Fruit fly (Drosophila melanogaster) whole organism, embryonic: ENCODE results near the gene CG32971.

Experiments
- Abd-B ChIP-seq: fragments of 200-800 bp; sonication (Bioruptor generic); optimal IDR thresholded peaks from 2 replicates; lab custom pipeline; 2018; ENCODE audit warnings: missing biosample characterization, mild to moderate bottlenecking, missing genetic modification characterization, moderate library complexity
- BEAF-32 ChIP-seq: fragments of 200-800 bp; sonication (Bioruptor generic); optimal IDR thresholded peaks from 3 replicates; lab custom pipeline; 2017; ENCODE audit warnings: missing biosample characterization, missing genetic modification characterization, mild to moderate bottlenecking, moderate library complexity, missing genetic modification reagents
- C15 ChIP-seq: fragments of 200-800 bp; sonication (Bioruptor generic); IDR thresholded peaks from 3 replicates; pipeline ENCODE4 v1.3.6; 2022; ENCODE audit warnings: missing biosample characterization, missing genetic modification characterization
- CG10147 ChIP-seq: fragments of 200-800 bp; sonication (Bioruptor generic); optimal IDR thresholded peaks from 2 replicates; lab custom pipeline; 2019; ENCODE audit warnings: missing biosample characterization, mild to moderate bottlenecking, missing genetic modification characterization, moderate library complexity
- CG10366 ChIP-seq: fragments of 200-800 bp; sonication (Bioruptor generic); IDR thresholded peaks from 2 replicates; pipeline ENCODE4 v1.3.6; 2022; ENCODE audit warnings: missing biosample characterization, missing genetic modification characterization
- CG11247 ChIP-seq: fragments of 200-800 bp; sonication (Bioruptor generic); IDR thresholded peaks from 2 replicates; pipeline ENCODE4 v1.3.6; 2022; ENCODE audit warnings: missing biosample characterization, missing genetic modification characterization
- CG11504 ChIP-seq: fragments of 200-800 bp; sonication (Bioruptor generic); optimal IDR thresholded peaks from 3 replicates; lab custom pipeline; 2019; ENCODE audit warnings: missing biosample characterization, mild to moderate bottlenecking, missing genetic modification characterization, moderate library complexity
- CG12391 ChIP-seq: fragments of 200-800 bp; sonication (Bioruptor generic); optimal IDR thresholded peaks from 3 replicates; lab custom pipeline; 2018; ENCODE audit warnings: missing biosample characterization, mild to moderate bottlenecking, missing genetic modification characterization, moderate library complexity
- CG13296 ChIP-seq: fragments of 200-800 bp; sonication (Bioruptor generic); optimal IDR thresholded peaks from 3 replicates; lab custom pipeline; 2018; ENCODE audit warnings: missing biosample characterization, mild to moderate bottlenecking, missing genetic modification characterization
- CG14050 ChIP-seq: fragments of 200-800 bp; sonication (Bioruptor generic); IDR thresholded peaks from 3 replicates; pipeline ENCODE4 v1.3.6; 2022; ENCODE audit warnings: missing biosample characterization, missing genetic modification characterization
- CG14710 ChIP-seq: fragments of 200-800 bp; sonication (Bioruptor generic); optimal IDR thresholded peaks from 3 replicates; lab custom pipeline; 2019; ENCODE audit warnings: missing biosample characterization, mild to moderate bottlenecking, missing genetic modification characterization, moderate library complexity
- CG17328 ChIP-seq: fragments of 200-800 bp; sonication (Bioruptor generic); IDR thresholded peaks from 2 replicates; pipeline ENCODE4 v1.3.6; 2022; ENCODE audit warnings: missing biosample characterization, missing genetic modification characterization
- CG17361 ChIP-seq: fragments of 200-800 bp; sonication (Bioruptor generic); IDR thresholded peaks from 3 replicates; pipeline ENCODE4 v1.3.6; 2022; ENCODE audit warnings: missing biosample characterization, missing genetic modification characterization
- CG17612 ChIP-seq: fragments of 200-800 bp; sonication (Bioruptor generic); IDR thresholded peaks from 2 replicates; pipeline ENCODE4 v1.3.6; 2022; ENCODE audit warnings: missing biosample characterization, missing genetic modification characterization
- CG18599 ChIP-seq: fragments of 200-800 bp; sonication (Bioruptor generic); optimal IDR thresholded peaks from 3 replicates; lab custom pipeline; 2017; ENCODE audit warnings: missing biosample characterization, missing genetic modification characterization, mild to moderate bottlenecking, moderate library complexity, missing genetic modification reagents
- CG30403 ChIP-seq: fragments of 200-800 bp; sonication (Bioruptor generic); optimal IDR thresholded peaks from 3 replicates; lab custom pipeline; 2016; ENCODE audit warnings: missing biosample characterization, missing genetic modification characterization
- CG31224 ChIP-seq: fragments of 200-800 bp; sonication (Bioruptor generic); IDR thresholded peaks from 2 replicates; pipeline ENCODE4 v1.3.6; 2022; ENCODE audit warnings: missing biosample characterization, missing genetic modification characterization
- CG3281 ChIP-seq: fragments of 200-800 bp; sonication (Bioruptor generic); optimal IDR thresholded peaks from 3 replicates; lab custom pipeline; 2017; ENCODE audit warnings: missing biosample characterization, mild to moderate bottlenecking, missing genetic modification characterization
- CG8388 ChIP-seq: fragments of 200-800 bp; sonication (Bioruptor generic); optimal IDR thresholded peaks from 2 replicates; lab custom pipeline; 2019; ENCODE audit warnings: missing biosample characterization, mild to moderate bottlenecking, missing genetic modification characterization, moderate library complexity
- Eip74EF ChIP-seq, 2 experiments: fragments of 200-800 bp in 1 of 2; fragments of >200 bp in 1 of 2; sonication (Bioruptor generic) in 1 of 2; optimal IDR thresholded peaks; 2 replicates each; lab custom pipeline; 2017 to 2019; ENCODE audit warnings: missing biosample characterization in 2 of 2, missing genetic modification characterization in 2 of 2, mild to moderate bottlenecking in 1 of 2, moderate library complexity in 1 of 2
- HmgD ChIP-seq: fragments of 200-800 bp; sonication (Bioruptor generic); optimal IDR thresholded peaks from 3 replicates; lab custom pipeline; 2016; ENCODE audit warnings: missing biosample characterization, missing genetic modification characterization
- Lim3 ChIP-seq: fragments of 200-800 bp; sonication (Bioruptor generic); IDR thresholded peaks from 2 replicates; pipeline ENCODE4 v1.3.6; 2022; ENCODE audit warnings: missing biosample characterization, missing genetic modification characterization
- Neu2 ChIP-seq: fragments of 200-800 bp; sonication (Bioruptor generic); optimal IDR thresholded peaks from 3 replicates; lab custom pipeline; 2016; ENCODE audit warnings: missing biosample characterization, missing genetic modification characterization, borderline replicate concordance
- NfI ChIP-seq: fragments of 200-800 bp; sonication (Bioruptor generic); optimal IDR thresholded peaks from 3 replicates; lab custom pipeline; 2018; ENCODE audit warnings: missing biosample characterization, mild to moderate bottlenecking, missing genetic modification characterization, moderate library complexity
- Oli ChIP-seq: fragments of 200-800 bp; sonication (Bioruptor generic); optimal IDR thresholded peaks from 2 replicates; lab custom pipeline; 2018; ENCODE audit warnings: missing biosample characterization, mild to moderate bottlenecking, missing genetic modification characterization, moderate library complexity
- Side ChIP-seq: fragments of 200-800 bp; sonication (Bioruptor generic); optimal IDR thresholded peaks from 2 replicates; lab custom pipeline; 2016; ENCODE audit warnings: missing biosample characterization, missing genetic modification characterization
- Sox100B ChIP-seq: fragments of 200-800 bp; sonication (Bioruptor generic); optimal IDR thresholded peaks from 3 replicates; lab custom pipeline; 2018; ENCODE audit warnings: missing biosample characterization, mild to moderate bottlenecking, missing genetic modification characterization
- Sox102F ChIP-seq: fragments of 200-800 bp; sonication (Bioruptor generic); optimal IDR thresholded peaks from 2 replicates; lab custom pipeline; 2018; ENCODE audit warnings: missing biosample characterization, mild to moderate bottlenecking, missing genetic modification characterization, moderate library complexity
- Spps ChIP-seq: fragments of 200-800 bp; sonication (Bioruptor generic); optimal IDR thresholded peaks from 2 replicates; lab custom pipeline; 2018; ENCODE audit warnings: missing biosample characterization, mild to moderate bottlenecking, missing genetic modification characterization
- Ssrp ChIP-seq: fragments of 200-800 bp; sonication (Bioruptor generic); optimal IDR thresholded peaks from 2 replicates; lab custom pipeline; 2018; ENCODE audit warnings: missing biosample characterization, mild to moderate bottlenecking, missing genetic modification characterization, moderate library complexity
- amos ChIP-seq: fragments of 200-800 bp; sonication (Bioruptor generic); IDR thresholded peaks from 2 replicates; pipeline ENCODE4 v1.3.6; 2022; ENCODE audit warnings: missing biosample characterization, missing genetic modification characterization; ENCODE audit not compliant: partially characterized antibody
- bowl ChIP-seq: fragments of 200-800 bp; sonication (Bioruptor generic); IDR thresholded peaks from 2 replicates; pipeline ENCODE4 v1.3.6; 2022; ENCODE audit warnings: missing biosample characterization, missing genetic modification characterization
- dysf ChIP-seq: fragments of 200-800 bp; sonication (Bioruptor generic); IDR thresholded peaks from 3 replicates; pipeline ENCODE4 v1.3.6; 2022; ENCODE audit warnings: missing biosample characterization, missing genetic modification characterization
- esg ChIP-seq: fragments of 200-800 bp; sonication (Bioruptor generic); conservative IDR thresholded peaks from 2 replicates; pipeline ENCODE4 v1.3.6; 2022; ENCODE audit warnings: missing biosample characterization, missing genetic modification characterization
- fd102C ChIP-seq: fragments of 200-800 bp; sonication (Bioruptor generic); optimal IDR thresholded peaks from 2 replicates; lab custom pipeline; 2018; ENCODE audit warnings: missing biosample characterization, mild to moderate bottlenecking, missing genetic modification characterization, moderate library complexity
- fd96Cb ChIP-seq: fragments of 200-800 bp; sonication (Bioruptor generic); optimal IDR thresholded peaks from 2 replicates; lab custom pipeline; 2018; ENCODE audit warnings: missing biosample characterization, mild to moderate bottlenecking, missing genetic modification characterization, moderate library complexity
- gcm ChIP-seq: fragments of 200-800 bp; sonication (Bioruptor generic); optimal IDR thresholded peaks from 2 replicates; lab custom pipeline; 2019; ENCODE audit warnings: missing biosample characterization, mild to moderate bottlenecking, missing genetic modification characterization, moderate library complexity
- lola ChIP-seq, 3 experiments: fragments of >200 bp in 2 of 3; fragments of 200-800 bp in 1 of 3; sonication (Bioruptor generic) in 1 of 3; optimal IDR thresholded peaks; 2 replicates each; lab custom pipeline; 2017 to 2019; ENCODE audit warnings: missing biosample characterization in 3 of 3, missing genetic modification characterization in 3 of 3, mild to moderate bottlenecking in 1 of 3, moderate library complexity in 1 of 3
- nerfin-1 ChIP-seq: fragments of 200-800 bp; sonication (Bioruptor generic); optimal IDR thresholded peaks from 3 replicates; lab custom pipeline; 2019; ENCODE audit warnings: missing biosample characterization, mild to moderate bottlenecking, missing genetic modification characterization, moderate library complexity
- org-1 ChIP-seq: fragments of 200-800 bp; sonication (Bioruptor generic); optimal IDR thresholded peaks from 2 replicates; lab custom pipeline; 2017; ENCODE audit warnings: missing biosample characterization, missing genetic modification characterization
- pfk ChIP-seq: fragments of 200-800 bp; sonication (Bioruptor generic); optimal IDR thresholded peaks from 2 replicates; lab custom pipeline; 2018; ENCODE audit warnings: missing biosample characterization, mild to moderate bottlenecking, missing genetic modification characterization, moderate library complexity
- row ChIP-seq: fragments of 200-800 bp; sonication (Bioruptor generic); IDR thresholded peaks from 3 replicates; pipeline ENCODE4 v1.3.6; 2022; ENCODE audit warnings: missing biosample characterization, missing genetic modification characterization
- sd ChIP-seq: fragments of 200-800 bp; sonication (Bioruptor generic); optimal IDR thresholded peaks from 3 replicates; lab custom pipeline; 2018; ENCODE audit warnings: missing biosample characterization, mild to moderate bottlenecking, missing genetic modification characterization, moderate library complexity
- sim ChIP-seq: fragments of 200-800 bp; sonication (Bioruptor generic); IDR thresholded peaks from 2 replicates; pipeline ENCODE4 v1.3.6; 2022; ENCODE audit warnings: missing biosample characterization, missing genetic modification characterization
- sug ChIP-seq: fragments of 200-800 bp; optimal IDR thresholded peaks from 2 replicates; lab custom pipeline; 2019; ENCODE audit warnings: missing biosample characterization, mild to moderate bottlenecking, missing genetic modification characterization, moderate library complexity
- trem ChIP-seq: fragments of 200-800 bp; optimal IDR thresholded peaks from 3 replicates; lab custom pipeline; 2019; ENCODE audit warnings: missing biosample characterization, mild to moderate bottlenecking, missing genetic modification characterization, moderate library complexity
- ttk ChIP-seq: fragments of 200-800 bp; sonication (Bioruptor generic); IDR thresholded peaks from 2 replicates; pipeline ENCODE4 v2.1.2; 2022; ENCODE audit warnings: missing biosample characterization, missing genetic modification characterization
- wek ChIP-seq: fragments of 200-800 bp; sonication (Bioruptor generic); optimal IDR thresholded peaks from 3 replicates; lab custom pipeline; 2018; ENCODE audit warnings: missing biosample characterization, mild to moderate bottlenecking, missing genetic modification characterization, moderate library complexity

The CG32971 gene

DNA sequence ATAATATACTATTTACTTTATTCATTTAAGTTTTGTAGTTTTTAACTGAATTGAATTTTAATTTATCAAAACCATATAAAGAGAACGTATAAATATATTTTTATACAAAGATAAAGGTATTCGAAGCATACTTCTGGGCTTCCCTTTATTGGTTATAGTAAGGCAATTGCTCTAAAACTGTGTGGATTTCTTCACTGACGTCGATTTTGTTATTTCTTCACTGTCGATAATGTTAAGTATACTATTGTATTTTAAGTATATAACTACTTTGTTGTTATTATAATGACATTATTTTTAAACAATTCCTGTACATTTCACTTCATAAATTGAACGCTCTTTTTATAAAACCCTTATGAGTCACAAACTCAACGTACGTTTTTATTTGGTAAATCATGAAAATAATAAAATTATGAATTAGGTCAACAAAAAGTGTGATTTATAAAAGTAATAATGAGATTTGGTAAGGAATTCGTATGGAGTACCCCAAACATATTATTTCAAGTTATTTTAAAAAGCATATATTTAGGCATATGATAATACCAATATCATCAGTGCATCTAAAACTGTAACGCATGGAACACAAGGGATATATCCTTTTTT, 22.2 kb upstream of the CG32971 start (continued):
- peak; percentile 41; the same call in 1 of the 2 replicates for TF ChIP-seq esg (GFP tag; lab: Robert Waterston, UW)
- no peak for TF ChIP-seq dysf (GFP tag; lab: Robert Waterston, UW)
- no peak for TF ChIP-seq Side (GFP tag; lab: Kevin White, UChicago)
- TF ChIP-seq CG8388 (GFP tag; lab: Kevin White, UChicago): peak; percentile 46
- TF ChIP-seq CG11247: no peak
- TF ChIP-seq BEAF-32: no peak
- TF ChIP-seq CG3281 (GFP tag; lab: Kevin White, UChicago): peak; percentile 29
- no peak for TF ChIP-seq CG13296 (GFP tag; lab: Kevin White, UChicago)
- TF ChIP-seq lola (GFP tag; optimal IDR thresholded peaks at IDR 0.05; lab: Kevin White, UChicago): peak in 1 of 3 experiments; percentile 4
- no peak for TF ChIP-seq CG31224 (GFP tag; lab: Robert Waterston, UW)
- TF ChIP-seq CG12391 (tag; lab: Kevin White, UChicago): peak; percentile 56
- TF ChIP-seq wek (GFP tag; lab: Kevin White, UChicago): peak; percentile 75
- peak; percentile 42 for TF ChIP-seq CG30403 (GFP tag; lab: Kevin White, UChicago)
- TF ChIP-seq sug (tag; lab: Kevin White, UChicago): peak; percentile 6
- peak; percentile 66 for TF ChIP-seq Sox102F
- TF ChIP-seq Lim3: no peak
- TF ChIP-seq CG14050 (GFP tag; lab: Robert Waterston, UW): 0 out of 3 replicates have a peak, but pooled peaks have one; percentile 26
- TF ChIP-seq Sox100B (GFP tag; lab: Kevin White, UChicago): peak; percentile 34
- TF ChIP-seq fd96Cb: peak; percentile 68
- peak; percentile 71 for TF ChIP-seq CG17361
- TF ChIP-seq row (GFP tag; lab: Robert Waterston, UW): peak; percentile 50; the same call in 2 of the 3 replicates
- peak; percentile 3 for TF ChIP-seq trem (tag; lab: Kevin White, UChicago)
- no peak for TF ChIP-seq sim (GFP tag; lab: Robert Waterston, UW)
- no peak for TF ChIP-seq org-1 (GFP tag; lab: Kevin White, UChicago)
- TF ChIP-seq fd102C: no peak
- TF ChIP-seq CG14710 (tag; lab: Kevin White, UChicago): peak; percentile 46
- no peak for TF ChIP-seq pfk (GFP tag; lab: Kevin White, UChicago)
- no peak for TF ChIP-seq C15
- TF ChIP-seq Ssrp (tag; lab: Kevin White, UChicago): peak; percentile 31
- TF ChIP-seq sd (tag; lab: Kevin White, UChicago): peak; percentile 62
- TF ChIP-seq CG10366 (GFP tag; lab: Robert Waterston, UW): no peak
- TF ChIP-seq CG17328 (GFP tag; lab: Robert Waterston, UW): peak; percentile 33; the same call in 1 of the 2 replicates
- peak; percentile 33 for TF ChIP-seq Oli (tag; lab: Kevin White, UChicago)
- TF ChIP-seq Spps (tag; lab: Kevin White, UChicago): peak; percentile 26
- peak in 1 of 2 experiments; percentile 11 for TF ChIP-seq Eip74EF (GFP tag; optimal IDR thresholded peaks at IDR 0.05; lab: Kevin White, UChicago)
- TF ChIP-seq gcm (GFP tag; lab: Kevin White, UChicago): peak; percentile 27
- peak; percentile 26 for TF ChIP-seq CG10147 (GFP tag; lab: Kevin White, UChicago)
- no peak for TF ChIP-seq bowl (GFP tag; lab: Robert Waterston, UW)
- TF ChIP-seq Abd-B (GFP tag; lab: Kevin White, UChicago): peak; percentile 56
- no peak for TF ChIP-seq NfI
- no peak for TF ChIP-seq CG18599 (GFP tag; lab: Kevin White, UChicago)
- TF ChIP-seq Neu2 (GFP tag; lab: Kevin White, UChicago): no peak
- TF ChIP-seq CG17612 (GFP tag; lab: Robert Waterston, UW): no peak
- no peak for TF ChIP-seq HmgD (GFP tag; lab: Kevin White, UChicago)
- no peak for TF ChIP-seq ttk (GFP tag; lab: Robert Waterston, UW)
- no peak for TF ChIP-seq amos
- TF ChIP-seq nerfin-1 (tag; lab: Kevin White, UChicago): peak; percentile 7
- peak; percentile 57 for TF ChIP-seq CG11504
